Worm (Caenorhabditis elegans) whole organism, L2 larva: ENCODE results near the gene lin-29.

Source experiments
- C34F6.9 ChIP-seq: fragments of 150-350 bp; optimal IDR thresholded peaks from 2 replicates; lab custom pipeline; 2014; ENCODE audit warnings: missing biosample characterization, missing genetic modification characterization
- F13H6.1 ChIP-seq: sonication (generic microtip); optimal IDR thresholded peaks from 2 replicates; lab custom pipeline; 2016; ENCODE audit warnings: missing genetic modification characterization, missing compliant biosample characterization
- R02D3.7 ChIP-seq: fragments of 150-350 bp; optimal IDR thresholded peaks from 2 replicates; lab custom pipeline; 2014; ENCODE audit warnings: missing biosample characterization, missing genetic modification characterization
- Y55F3AM.14 ChIP-seq: fragments of 200-800 bp; sonication (Bioruptor generic); optimal IDR thresholded peaks from 2 replicates; lab custom pipeline; 2018; ENCODE audit warnings: mild to moderate bottlenecking, missing genetic modification characterization, missing compliant biosample characterization
- ZK546.5 ChIP-seq: sonication (generic microtip); optimal IDR thresholded peaks from 2 replicates; lab custom pipeline; 2017; ENCODE audit warnings: missing biosample characterization, missing genetic modification characterization
- alr-1 ChIP-seq: fragments of 150-350 bp; optimal IDR thresholded peaks from 2 replicates; lab custom pipeline; 2014; ENCODE audit warnings: missing biosample characterization, missing genetic modification characterization
- aly-2 ChIP-seq: fragments of 150-350 bp; optimal IDR thresholded peaks from 2 replicates; lab custom pipeline; 2014; ENCODE audit warnings: missing biosample characterization, missing genetic modification characterization
- ama-1 ChIP-seq: fragments of 150-350 bp; optimal IDR thresholded peaks from 2 replicates; lab custom pipeline; 2018; ENCODE audit warnings: inconsistent platforms
- blmp-1 ChIP-seq: sonication (generic microtip); optimal IDR thresholded peaks from 2 replicates; lab custom pipeline; 2017; ENCODE audit warnings: missing genetic modification characterization, mild to moderate bottlenecking, missing compliant biosample characterization, antibody characterized with exemption, moderate library complexity; ENCODE audit not compliant: insufficient read depth
- ceh-16 ChIP-seq: fragments of 150-350 bp; optimal IDR thresholded peaks from 2 replicates; lab custom pipeline; 2014; ENCODE audit warnings: missing biosample characterization, missing genetic modification characterization
- ceh-82 ChIP-seq: fragments of 150-350 bp; optimal IDR thresholded peaks from 2 replicates; lab custom pipeline; 2014; ENCODE audit warnings: missing biosample characterization, missing genetic modification characterization
- crh-2 ChIP-seq: sonication (generic microtip); optimal IDR thresholded peaks from 2 replicates; lab custom pipeline; 2017; ENCODE audit warnings: missing biosample characterization, missing genetic modification characterization
- dmd-4 ChIP-seq: sonication (generic microtip); optimal IDR thresholded peaks from 2 replicates; lab custom pipeline; 2017; ENCODE audit warnings: missing biosample characterization, missing genetic modification characterization
- egl-27 ChIP-seq: sonication (generic microtip); optimal IDR thresholded peaks from 3 replicates; lab custom pipeline; 2017; ENCODE audit warnings: missing biosample characterization, missing genetic modification reagents, missing genetic modification characterization
- elt-3 ChIP-seq: sonication (generic microtip); optimal IDR thresholded peaks from 2 replicates; lab custom pipeline; 2017; ENCODE audit warnings: missing biosample characterization, missing genetic modification characterization
- fos-1 ChIP-seq: fragments of 150-350 bp; optimal IDR thresholded peaks from 2 replicates; lab custom pipeline; 2014; ENCODE audit warnings: missing biosample characterization, missing genetic modification characterization
- lin-11 ChIP-seq: fragments of 150-350 bp; sonication (generic microtip); optimal IDR thresholded peaks from 2 replicates; lab custom pipeline; 2014; ENCODE audit warnings: missing biosample characterization, missing genetic modification characterization, inconsistent platforms, mixed read lengths
- lin-13 ChIP-seq: fragments of 150-350 bp; optimal IDR thresholded peaks from 2 replicates; lab custom pipeline; 2014; ENCODE audit warnings: missing biosample characterization, missing genetic modification reagents, missing genetic modification characterization
- lin-39 ChIP-seq: fragments of 150-350 bp; optimal IDR thresholded peaks from 2 replicates; lab custom pipeline; 2014; ENCODE audit warnings: missing biosample characterization, missing genetic modification reagents, missing genetic modification characterization
- lsy-2 ChIP-seq, 2 experiments: fragments of 150-350 bp in 1 of 2; sonication (generic microtip) in 1 of 2; optimal IDR thresholded peaks; 2 replicates each; lab custom pipeline; 2014 to 2017; ENCODE audit warnings: missing biosample characterization in 2 of 2, missing genetic modification characterization in 2 of 2
- mab-5 ChIP-seq: fragments of 150-350 bp; optimal IDR thresholded peaks from 2 replicates; lab custom pipeline; 2014; ENCODE audit warnings: missing biosample characterization, missing genetic modification characterization
- mbf-1 ChIP-seq: sonication (generic microtip); optimal IDR thresholded peaks from 2 replicates; lab custom pipeline; 2017; ENCODE audit warnings: missing biosample characterization, missing genetic modification characterization
- mdl-1 ChIP-seq, 2 experiments: fragments of 150-350 bp in 1 of 2; sonication (generic microtip) in 1 of 2; optimal IDR thresholded peaks; 2 replicates each; lab custom pipeline; 2017; ENCODE audit warnings: missing biosample characterization in 2 of 2, missing genetic modification characterization in 2 of 2
- nhr-10 ChIP-seq: sonication (generic microtip); optimal IDR thresholded peaks from 2 replicates; lab custom pipeline; 2017; ENCODE audit warnings: missing biosample characterization, missing genetic modification characterization
- nhr-11 ChIP-seq: fragments of 150-350 bp; optimal IDR thresholded peaks from 2 replicates; lab custom pipeline; 2014; ENCODE audit warnings: missing biosample characterization, missing genetic modification characterization
- nhr-12 ChIP-seq: fragments of 150-350 bp; optimal IDR thresholded peaks from 2 replicates; lab custom pipeline; 2014; ENCODE audit warnings: missing biosample characterization, missing genetic modification characterization
- nhr-129 ChIP-seq: fragments of 150-350 bp; optimal IDR thresholded peaks from 2 replicates; lab custom pipeline; 2014; ENCODE audit warnings: missing biosample characterization, missing genetic modification characterization
- nhr-21 ChIP-seq: fragments of 150-350 bp; optimal IDR thresholded peaks from 2 replicates; lab custom pipeline; 2014; ENCODE audit warnings: missing biosample characterization, missing genetic modification characterization
- nhr-23 ChIP-seq: fragments of 150-350 bp; optimal IDR thresholded peaks from 2 replicates; lab custom pipeline; 2014; ENCODE audit warnings: missing biosample characterization, missing genetic modification reagents, missing genetic modification characterization
- nhr-237 ChIP-seq: fragments of 150-350 bp; optimal IDR thresholded peaks from 2 replicates; lab custom pipeline; 2014; ENCODE audit warnings: missing biosample characterization, missing genetic modification characterization
- nhr-25 ChIP-seq: fragments of 150-350 bp; sonication (generic microtip); optimal IDR thresholded peaks from 3 replicates; lab custom pipeline; 2014; ENCODE audit warnings: missing biosample characterization, missing genetic modification characterization
- peb-1 ChIP-seq: fragments of 150-350 bp; optimal IDR thresholded peaks from 2 replicates; lab custom pipeline; 2014; ENCODE audit warnings: missing biosample characterization, missing genetic modification characterization
- sma-3 ChIP-seq: sonication (generic microtip); optimal IDR thresholded peaks from 2 replicates; lab custom pipeline; 2016; ENCODE audit warnings: missing genetic modification reagents, missing genetic modification characterization, missing compliant biosample characterization
- sma-9 ChIP-seq, 2 experiments: fragments of 150-350 bp in 1 of 2; sonication (generic microtip) in 1 of 2; optimal IDR thresholded peaks; 2 replicates each; lab custom pipeline; 2014 to 2016; ENCODE audit warnings: missing genetic modification characterization in 2 of 2, mild to moderate bottlenecking in 1 of 2, missing biosample characterization in 1 of 2, missing compliant biosample characterization in 1 of 2, missing genetic modification reagents in 1 of 2, moderate library complexity in 1 of 2
- snpc-4 ChIP-seq: fragments of 150-350 bp; optimal IDR thresholded peaks from 2 replicates; lab custom pipeline; 2014; ENCODE audit warnings: missing biosample characterization, missing genetic modification characterization
- unc-39 ChIP-seq: fragments of 150-350 bp; optimal IDR thresholded peaks from 2 replicates; lab custom pipeline; 2014; ENCODE audit warnings: missing biosample characterization, missing genetic modification characterization
- unc-62 ChIP-seq: fragments of 150-350 bp; optimal IDR thresholded peaks from 2 replicates; lab custom pipeline; 2014; ENCODE audit warnings: missing biosample characterization, missing genetic modification reagents, missing genetic modification characterization
- zag-1 ChIP-seq: fragments of 150-350 bp; optimal IDR thresholded peaks from 2 replicates; lab custom pipeline; 2014; ENCODE audit warnings: missing biosample characterization, missing genetic modification characterization
- ztf-1 ChIP-seq: fragments of 200-800 bp; sonication (Bioruptor generic); conservative IDR thresholded peaks from 2 replicates; pipeline ENCODE4 v1.3.6; 2022; ENCODE audit warnings: missing genetic modification characterization, missing compliant biosample characterization
- ztf-11 ChIP-seq: sonication (generic microtip); optimal IDR thresholded peaks from 2 replicates; lab custom pipeline; 2017; ENCODE audit warnings: missing biosample characterization, missing genetic modification characterization
- ztf-4 ChIP-seq: fragments of 150-350 bp; optimal IDR thresholded peaks from 2 replicates; lab custom pipeline; 2014; ENCODE audit warnings: missing biosample characterization, missing genetic modification characterization

The lin-29 gene

ce11 chrII:11880456-11881353 lies 54.4 kb downstream of the lin-29 start:
- no peak for TF ChIP-seq lin-11 (tag; lab: Kevin White, UChicago)
- no peak for TF ChIP-seq lin-39 (tag; lab: Kevin White, UChicago)
- TF ChIP-seq blmp-1 (tag; lab: Kevin White, UChicago), result peak; percentile 97
- TF ChIP-seq nhr-11 (tag; lab: Kevin White, UChicago), result no peak
- no peak for TF ChIP-seq R02D3.7 (tag; lab: Kevin White, UChicago)
- no peak for TF ChIP-seq Y55F3AM.14 (GFP tag; lab: Kevin White, UChicago)
- no peak for TF ChIP-seq ceh-82
- TF ChIP-seq nhr-23, result no peak
- TF ChIP-seq unc-39, result no peak
- TF ChIP-seq nhr-10 (tag; lab: Kevin White, UChicago), result no peak
- no peak for TF ChIP-seq egl-27 (tag; lab: Kevin White, UChicago)
- TF ChIP-seq alr-1 (tag; lab: Kevin White, UChicago), result no peak
- TF ChIP-seq unc-62 (GFP tag; lab: Kevin White, UChicago), result no peak
- TF ChIP-seq nhr-12 (tag; lab: Kevin White, UChicago), result no peak
- no peak for TF ChIP-seq nhr-237 (tag; lab: Kevin White, UChicago)
- TF ChIP-seq F13H6.1 (tag; lab: Kevin White, UChicago), result no peak
- peak; percentile 36 for TF ChIP-seq nhr-129 (tag; lab: Kevin White, UChicago)
- no peak for TF ChIP-seq dmd-4
- TF ChIP-seq nhr-21 (tag; lab: Kevin White, UChicago), result no peak
- no peak for TF ChIP-seq mdl-1 (tag; optimal IDR thresholded peaks at IDR 0.05; lab: Kevin White, UChicago)
- TF ChIP-seq ztf-11, result no peak
- TF ChIP-seq zag-1, result no peak
- no peak for TF ChIP-seq ZK546.5 (tag; lab: Kevin White, UChicago)
- TF ChIP-seq snpc-4 (tag; lab: Kevin White, UChicago), result no peak
- TF ChIP-seq lsy-2 (tag; optimal IDR thresholded peaks at IDR 0.05; lab: Kevin White, UChicago), result no peak
- no peak for TF ChIP-seq sma-3 (GFP tag; lab: Kevin White, UChicago)
- TF ChIP-seq mbf-1, result no peak
- no peak for TF ChIP-seq ztf-4 (tag; lab: Kevin White, UChicago)
- TF ChIP-seq peb-1 (tag; lab: Kevin White, UChicago), result no peak
- TF ChIP-seq ama-1 (lab: Kevin White, UChicago), result peak; percentile 64
- TF ChIP-seq lin-13 (GFP tag; lab: Kevin White, UChicago), result no peak
- peak; percentile 10 for TF ChIP-seq ceh-16 (tag; lab: Kevin White, UChicago)
- TF ChIP-seq crh-2, result peak; percentile 17
- peak; percentile 69 for TF ChIP-seq nhr-25 (tag; lab: Kevin White, UChicago)
- no peak for TF ChIP-seq elt-3 (tag; lab: Kevin White, UChicago)
- TF ChIP-seq C34F6.9 (tag; lab: Kevin White, UChicago), result no peak
- TF ChIP-seq aly-2 (tag; lab: Kevin White, UChicago), result no peak
- no peak for TF ChIP-seq ztf-1 (GFP tag; lab: Robert Waterston, UW)
- TF ChIP-seq fos-1 (tag; lab: Kevin White, UChicago), result no peak
- TF ChIP-seq sma-9 (GFP tag; optimal IDR thresholded peaks at IDR 0.05; lab: Kevin White, UChicago), result no peak
- no peak for TF ChIP-seq sma-9 (tag; optimal IDR thresholded peaks at IDR 0.05; lab: Kevin White, UChicago)
- TF ChIP-seq, all 48 proteins: peak for 6

- TF ChIP-seq fos-1 (tag; lab: Kevin White, UChicago) (no peak), mab-5 (tag; lab: Kevin White, UChicago) (no peak), mbf-1 (no peak), nhr-11 (tag; lab: Kevin White, UChicago) (no peak), Y55F3AM.14 (GFP tag; lab: Kevin White, UChicago) (no peak), unc-62 (GFP tag; lab: Kevin White, UChicago) (no peak), egl-27 (tag; lab: Kevin White, UChicago) (no peak), nhr-21 (tag; lab: Kevin White, UChicago) (no peak), blmp-1 (tag; lab: Kevin White, UChicago) (no peak), ztf-4 (tag; lab: Kevin White, UChicago) (no peak), ztf-1 (GFP tag; lab: Robert Waterston, UW) (no peak), snpc-4 (tag; lab: Kevin White, UChicago) (no peak), lin-11 (tag; lab: Kevin White, UChicago) (no peak), elt-3 (tag; lab: Kevin White, UChicago) (no peak), mdl-1 (tag; optimal IDR thresholded peaks at IDR 0.05; lab: Kevin White, UChicago) (no peak)
These were observed 55.4 kb downstream of the lin-29 start for ce11 chrII:11879784-11880183.
